Worm (Caenorhabditis elegans): ENCODE results near the gene K09C6.10.

K09C6.10 gene

ce11 chrV:875945-876344 lies 36.7 kb downstream of the K09C6.10 start, which contains the start of gene T02B11.9 (continued):
- no peak for TF ChIP-seq let-526 (GFP tag; IDR thresholded peaks at IDR 0.05)
- no peak for TF ChIP-seq die-1 (tag; optimal IDR thresholded peaks at IDR 0.05)
- no peak for TF ChIP-seq nhr-179 (tag; optimal IDR thresholded peaks at IDR 0.05)

ce11 chrV:878567-878966 lies 39.3 kb downstream of the K09C6.10 start, which contains the start of gene T02B11.8:
T02B11.8 (minus strand) TSS chrV:878667.
- no peak for TF ChIP-seq tbx-9 (tag; optimal IDR thresholded peaks at IDR 0.05; ENCODE audit: borderline replicate concordance)
- no peak for TF ChIP-seq tlf-1 (GFP tag; optimal IDR thresholded peaks at IDR 0.05)
- no peak for TF ChIP-seq rcor-1 (GFP tag; IDR thresholded peaks at IDR 0.05)
- TF ChIP-seq him-1 (tag; optimal IDR thresholded peaks at IDR 0.05): no peak
- TF ChIP-seq nfyb-1 (GFP tag; IDR thresholded peaks at IDR 0.05): no peak
- TF ChIP-seq hmg-20 (GFP tag; IDR thresholded peaks at IDR 0.05): no peak
- no peak for TF ChIP-seq ceh-100 (GFP tag; IDR thresholded peaks at IDR 0.05)
- no peak for TF ChIP-seq Y79H2A.3 (GFP tag; conservative IDR thresholded peaks at IDR 0.05)
- TF ChIP-seq ztf-3 (GFP tag; optimal IDR thresholded peaks at IDR 0.05): no peak
- no peak for TF ChIP-seq Y67H2A.10 (GFP tag; conservative IDR thresholded peaks at IDR 0.05)

- TF ChIP-seq rec-8 (tag; optimal IDR thresholded peaks at IDR 0.05): no peak
- TF ChIP-seq F10E7.11 (tag; optimal IDR thresholded peaks at IDR 0.05): no peak
- no peak for TF ChIP-seq ztf-26 (tag; optimal IDR thresholded peaks at IDR 0.05)
- TF ChIP-seq tbx-9 (tag; optimal IDR thresholded peaks at IDR 0.05; ENCODE audit: borderline replicate concordance): no peak
- no peak for TF ChIP-seq K11D2.4 (GFP tag; IDR thresholded peaks at IDR 0.05)
These were observed 40.0 kb downstream of the K09C6.10 start, which contains the start of gene srg-53 for ce11 chrV:879171-879570. srg-53 (plus strand) TSS chrV:879471.

- TF ChIP-seq egrh-3 (GFP tag; IDR thresholded peaks at IDR 0.05): no peak
These were observed 45.1 kb downstream of the K09C6.10 start, which contains the start of gene srj-38 for ce11 chrV:884324-884723. srj-38 (minus strand) TSS chrV:884424.

ce11 chrV:889216-889615 lies 50.0 kb downstream of the K09C6.10 start, which contains the start of gene T02B11.6:
T02B11.6 (minus strand) TSS chrV:889316.
- TF ChIP-seq sea-2 (GFP tag; IDR thresholded peaks at IDR 0.05): no peak
- TF ChIP-seq B0261.1 (tag; optimal IDR thresholded peaks at IDR 0.05): no peak
- no peak for TF ChIP-seq zim-3 (tag; optimal IDR thresholded peaks at IDR 0.05)
- no peak for TF ChIP-seq lir-1 (GFP tag; conservative IDR thresholded peaks at IDR 0.05)
- TF ChIP-seq pbrm-1 (GFP tag; IDR thresholded peaks at IDR 0.05): no peak
- no peak for TF ChIP-seq zfh-2 (GFP tag; conservative IDR thresholded peaks at IDR 0.05)
- TF ChIP-seq F55B11.4 (tag; optimal IDR thresholded peaks at IDR 0.05; ENCODE audit: borderline replicate concordance, insufficient read depth): no peak
- TF ChIP-seq nhr-179 (tag; optimal IDR thresholded peaks at IDR 0.05): no peak
- TF ChIP-seq F23B12.7 (tag; optimal IDR thresholded peaks at IDR 0.05; ENCODE audit: insufficient read depth): no peak
- no peak for TF ChIP-seq nhr-80 (tag; optimal IDR thresholded peaks at IDR 0.05)
- TF ChIP-seq pha-4 (tag; optimal IDR thresholded peaks at IDR 0.05): no peak
- no peak for TF ChIP-seq F49E8.2 (tag; optimal IDR thresholded peaks at IDR 0.05; ENCODE audit: insufficient read depth)
- TF ChIP-seq cebp-2 (GFP tag; IDR thresholded peaks at IDR 0.05): no peak
- no peak for TF ChIP-seq Y53G8AR.9 (GFP tag; conservative IDR thresholded peaks at IDR 0.05)
- TF ChIP-seq Y56A3A.18 (GFP tag; IDR thresholded peaks at IDR 0.05): no peak
- TF ChIP-seq akir-1 (GFP tag; optimal IDR thresholded peaks at IDR 0.05): no peak
- no peak for TF ChIP-seq nhr-120 (GFP tag; IDR thresholded peaks at IDR 0.05)
- no peak for TF ChIP-seq egrh-3 (GFP tag; IDR thresholded peaks at IDR 0.05)
- no peak for TF ChIP-seq tbx-9 (tag; optimal IDR thresholded peaks at IDR 0.05; ENCODE audit: borderline replicate concordance)
- TF ChIP-seq ztf-28 (GFP tag; IDR thresholded peaks at IDR 0.05): no peak
